Worm (Caenorhabditis elegans) whole organism, young adult: Measurements from ENCODE around the gene ahsa-1.

ENCODE experiments used
- B0261.1 ChIP-seq: sonication (generic microtip); optimal IDR thresholded peaks from 2 replicates; lab custom pipeline; 2016; ENCODE audit warnings: mild to moderate bottlenecking, missing genetic modification characterization, moderate library complexity, missing compliant biosample characterization
- C17E4.6 ChIP-seq: fragments of 200-800 bp; sonication (Bioruptor generic); IDR thresholded peaks from 2 replicates; pipeline ENCODE4 v1.3.6; 2022; ENCODE audit warnings: missing genetic modification reagents, missing genetic modification characterization, missing compliant biosample characterization
- F49E8.2 ChIP-seq: sonication (generic microtip); optimal IDR thresholded peaks from 3 replicates; lab custom pipeline; 2017; ENCODE audit warnings: missing genetic modification characterization, mild to moderate bottlenecking, missing compliant biosample characterization, antibody characterized with exemption, moderate library complexity; ENCODE audit not compliant: insufficient read depth
- F57A8.1 ChIP-seq: fragments of 200-800 bp; sonication (Bioruptor generic); optimal IDR thresholded peaks from 2 replicates; lab custom pipeline; 2018; ENCODE audit warnings: mild to moderate bottlenecking, missing genetic modification characterization, moderate library complexity, missing compliant biosample characterization
- F57C9.4 ChIP-seq: sonication (generic microtip); optimal IDR thresholded peaks from 2 replicates; lab custom pipeline; 2017; ENCODE audit warnings: mild to moderate bottlenecking, missing genetic modification characterization, missing compliant biosample characterization
- Y53F4B.3 ChIP-seq: fragments of 200-800 bp; sonication (Bioruptor generic); IDR thresholded peaks from 2 replicates; pipeline ENCODE4 v1.3.6; 2022; ENCODE audit warnings: missing genetic modification reagents, missing genetic modification characterization, missing compliant biosample characterization
- Y56A3A.18 ChIP-seq: fragments of 200-800 bp; sonication (Bioruptor generic); IDR thresholded peaks from 2 replicates; pipeline ENCODE4 v1.3.6; 2022; ENCODE audit warnings: missing genetic modification reagents, missing genetic modification characterization, missing compliant biosample characterization
- ama-1 ChIP-seq, 3 experiments: fragments of 150-350 bp in 1 of 3; sonication (generic microtip) in 2 of 3; optimal IDR thresholded peaks; 2 replicates each; lab custom pipeline; 2014 to 2018; ENCODE audit warnings: missing biosample characterization in 2 of 3, missing genetic modification characterization in 2 of 3, missing genetic modification reagents in 2 of 3
- athp-1 ChIP-seq: sonication (generic microtip); optimal IDR thresholded peaks from 2 replicates; lab custom pipeline; 2017; ENCODE audit warnings: mild to moderate bottlenecking, missing genetic modification characterization, missing compliant biosample characterization
- cebp-2 ChIP-seq: fragments of 200-800 bp; sonication (Bioruptor generic); IDR thresholded peaks from 2 replicates; pipeline ENCODE4 v1.3.6; 2022; ENCODE audit warnings: missing genetic modification characterization, missing compliant biosample characterization
- ceh-27 ChIP-seq: fragments of 200-800 bp; sonication (Bioruptor generic); optimal IDR thresholded peaks from 2 replicates; lab custom pipeline; 2018; ENCODE audit warnings: mild to moderate bottlenecking, missing genetic modification characterization, moderate library complexity, missing compliant biosample characterization
- ceh-40 ChIP-seq: fragments of 200-800 bp; sonication (Bioruptor generic); IDR thresholded peaks from 2 replicates; pipeline ENCODE4 v1.3.6; 2022; ENCODE audit warnings: missing genetic modification characterization, missing compliant biosample characterization
- ceh-79 ChIP-seq: sonication (generic microtip); optimal IDR thresholded peaks from 2 replicates; lab custom pipeline; 2017; ENCODE audit warnings: mild to moderate bottlenecking, missing genetic modification characterization, missing compliant biosample characterization
- die-1 ChIP-seq: sonication (generic microtip); optimal IDR thresholded peaks from 2 replicates; lab custom pipeline; 2016; ENCODE audit warnings: missing genotype, mild to moderate bottlenecking, missing genetic modification characterization, missing compliant biosample characterization
- egl-44 ChIP-seq: fragments of 200-800 bp; sonication (Bioruptor generic); IDR thresholded peaks from 2 replicates; pipeline ENCODE4 v1.3.6; 2022; ENCODE audit warnings: missing genetic modification reagents, missing genetic modification characterization, missing compliant biosample characterization
- ets-4 ChIP-seq: fragments of 200-800 bp; sonication (Bioruptor generic); optimal IDR thresholded peaks from 2 replicates; lab custom pipeline; 2018; ENCODE audit warnings: mild to moderate bottlenecking, missing genetic modification characterization, missing compliant biosample characterization
- fkh-3 ChIP-seq: sonication (generic microtip); optimal IDR thresholded peaks from 2 replicates; lab custom pipeline; 2016; ENCODE audit warnings: mild to moderate bottlenecking, missing genetic modification characterization, missing compliant biosample characterization
- hmg-1.2 ChIP-seq: fragments of 200-800 bp; sonication (Bioruptor generic); IDR thresholded peaks from 2 replicates; pipeline ENCODE4 v1.3.6; 2022; ENCODE audit warnings: missing genetic modification reagents, missing genetic modification characterization, missing compliant biosample characterization
- lin-26 ChIP-seq: fragments of 200-800 bp; sonication (Bioruptor generic); IDR thresholded peaks from 2 replicates; pipeline ENCODE4 v1.3.6; 2022; ENCODE audit warnings: missing genetic modification reagents, missing genetic modification characterization, missing compliant biosample characterization
- lin-54 ChIP-seq: fragments of 200-800 bp; sonication (Bioruptor generic); optimal IDR thresholded peaks from 2 replicates; lab custom pipeline; 2018; ENCODE audit warnings: mild to moderate bottlenecking, missing genetic modification characterization, missing compliant biosample characterization
- madf-6 ChIP-seq: fragments of 200-800 bp; sonication (Bioruptor generic); IDR thresholded peaks from 2 replicates; pipeline ENCODE4 v1.3.6; 2022; ENCODE audit warnings: missing genetic modification reagents, missing genetic modification characterization, missing compliant biosample characterization
- mel-28 ChIP-seq: sonication (generic microtip); optimal IDR thresholded peaks from 2 replicates; lab custom pipeline; 2016; ENCODE audit warnings: borderline replicate concordance, mild to moderate bottlenecking, missing genetic modification characterization, missing compliant biosample characterization
- mxl-1 ChIP-seq: sonication (generic microtip); optimal IDR thresholded peaks from 2 replicates; lab custom pipeline; 2016; ENCODE audit warnings: missing genetic modification characterization, missing compliant biosample characterization
- nfyb-1 ChIP-seq: fragments of 200-800 bp; sonication (Bioruptor generic); IDR thresholded peaks from 2 replicates; pipeline ENCODE4 v1.3.6; 2022; ENCODE audit warnings: missing genetic modification reagents, missing genetic modification characterization, missing compliant biosample characterization
- nhr-27 ChIP-seq: fragments of 200-800 bp; sonication (Bioruptor generic); optimal IDR thresholded peaks from 2 replicates; lab custom pipeline; 2018; ENCODE audit warnings: mild to moderate bottlenecking, missing genetic modification characterization, moderate library complexity, missing compliant biosample characterization
- nhr-80 ChIP-seq: sonication (generic microtip); optimal IDR thresholded peaks from 2 replicates; lab custom pipeline; 2016; ENCODE audit warnings: missing genetic modification characterization, missing compliant biosample characterization
- pha-4 ChIP-seq: fragments of 150-350 bp; sonication (generic microtip); optimal IDR thresholded peaks from 2 replicates; lab custom pipeline; 2014; ENCODE audit warnings: missing biosample characterization, missing genetic modification reagents, missing genetic modification characterization
- rcor-1 ChIP-seq: fragments of 200-800 bp; sonication (Bioruptor generic); IDR thresholded peaks from 2 replicates; pipeline ENCODE4 v1.3.6; 2022; ENCODE audit warnings: missing genetic modification reagents, missing genetic modification characterization, missing compliant biosample characterization
- rpc-1 ChIP-seq, 2 experiments: fragments of 150-350 bp in 1 of 2; sonication (generic microtip) in 1 of 2; optimal IDR thresholded peaks; 2 replicates each; lab custom pipeline; 2014 to 2018; ENCODE audit warnings: missing biosample characterization in 1 of 2, missing genetic modification characterization in 1 of 2, missing genetic modification reagents in 1 of 2, missing genotype in 1 of 2
- sea-2 ChIP-seq: fragments of 200-800 bp; sonication (Bioruptor generic); IDR thresholded peaks from 2 replicates; pipeline ENCODE4 v1.3.6; 2022; ENCODE audit warnings: missing genetic modification characterization, missing compliant biosample characterization
- snpc-1.1 ChIP-seq: sonication (generic microtip); optimal IDR thresholded peaks from 2 replicates; lab custom pipeline; 2017; ENCODE audit warnings: missing genetic modification characterization, mild to moderate bottlenecking, missing compliant biosample characterization, antibody characterized with exemption, moderate library complexity, missing genotype, missing genetic modification reagents; ENCODE audit not compliant: insufficient read depth
- tbp1 ChIP-seq: fragments of 200-800 bp; sonication (Bioruptor generic); optimal IDR thresholded peaks from 2 replicates; lab custom pipeline; 2018; ENCODE audit warnings: mild to moderate bottlenecking, missing genetic modification characterization, missing compliant biosample characterization
- tbx-9 ChIP-seq: sonication (generic microtip); optimal IDR thresholded peaks from 2 replicates; lab custom pipeline; 2016; ENCODE audit warnings: borderline replicate concordance, missing genetic modification characterization, inconsistent platforms, missing compliant biosample characterization
- ztf-22 ChIP-seq: fragments of 200-800 bp; sonication (Bioruptor generic); optimal IDR thresholded peaks from 2 replicates; lab custom pipeline; 2018; ENCODE audit warnings: mild to moderate bottlenecking, missing genetic modification characterization, moderate library complexity, missing compliant biosample characterization
- ztf-25 ChIP-seq: fragments of 200-800 bp; sonication (Bioruptor generic); IDR thresholded peaks from 2 replicates; pipeline ENCODE4 v1.3.6; 2022; ENCODE audit warnings: missing genetic modification reagents, missing genetic modification characterization, missing compliant biosample characterization

Gene ahsa-1

DNA sequence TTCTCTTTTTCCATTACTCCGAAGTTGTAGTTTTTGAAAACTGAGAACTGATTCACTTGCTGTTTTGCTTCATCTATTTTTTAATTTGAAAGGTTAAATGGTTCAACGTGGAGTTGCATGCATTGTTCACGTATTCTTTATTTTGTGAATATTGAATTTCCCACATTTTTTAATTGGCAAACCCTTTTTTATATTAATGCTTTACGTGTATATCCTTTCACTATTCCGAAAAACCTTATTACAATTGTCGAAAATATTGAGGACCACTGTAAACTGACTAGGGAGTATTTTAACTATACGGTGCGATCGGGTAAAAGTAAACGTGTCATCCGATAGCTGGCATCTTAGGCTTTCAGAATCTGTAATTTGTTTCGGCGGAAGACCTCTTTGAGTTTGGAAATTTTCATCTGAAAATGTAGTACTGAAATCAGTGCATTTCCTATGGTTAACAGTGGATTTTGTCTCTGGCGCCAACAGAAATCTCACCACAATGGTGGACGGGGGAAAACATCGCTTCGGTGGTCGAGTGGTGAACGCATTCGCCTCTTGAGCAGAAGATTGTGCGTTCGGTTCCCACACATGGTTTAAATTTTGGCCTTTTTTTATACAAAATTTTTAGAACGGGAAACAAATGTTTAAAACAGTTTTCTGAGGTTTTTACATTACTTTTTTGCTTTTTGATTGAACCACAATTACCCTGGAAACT, 20.9 kb upstream of the ahsa-1 start, which contains the start of gene C01G10.14:
Gene C01G10.14 (minus strand): TSS at position 51 of the 706 bp plus-strand sequence.
- TF ChIP-seq hmg-1.2 = peak; percentile 73; the same call in 1 of the 2 replicates
- peak; percentile 58 for TF ChIP-seq B0261.1 (tag; lab: Kevin White, UChicago)
- TF ChIP-seq lin-26 = peak; percentile 55; the same call in 1 of the 2 replicates
- TF ChIP-seq ztf-25 = peak; percentile 50; the same call in 1 of the 2 replicates
- peak; percentile 36; the same call in 1 of the 2 replicates for TF ChIP-seq nfyb-1
- peak; percentile 82 for TF ChIP-seq tbp1
- TF ChIP-seq, all 124 proteins: peak for 6; not testable (repeated sequence) for 118

DNA sequence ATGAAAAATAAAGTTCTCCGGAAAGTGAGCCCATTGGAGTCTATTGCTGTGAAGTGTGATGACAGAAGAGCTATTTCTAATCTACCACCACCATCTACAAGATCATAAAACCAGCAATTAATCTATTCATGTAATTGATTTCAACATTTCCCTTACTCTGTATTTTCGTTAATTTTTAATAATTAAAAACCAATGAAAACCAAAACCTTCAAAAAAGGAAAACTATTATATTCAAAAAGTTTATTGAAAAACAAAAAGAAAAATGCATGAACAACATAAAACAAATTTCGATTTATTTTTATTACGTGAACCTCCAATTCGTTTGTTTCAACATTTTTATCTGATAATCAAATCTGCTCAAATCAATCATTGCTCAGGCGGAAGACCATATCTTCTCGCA, 14.3 kb upstream of the ahsa-1 start, which contains the start of gene C01G10.1:
Gene C01G10.1 (plus strand): TSS at position 301 of the 400 bp plus-strand sequence.
- TF ChIP-seq rcor-1 (GFP tag; lab: Robert Waterston, UW) (no peak), F57A8.1 (GFP tag; lab: Kevin White, UChicago) (no peak), ceh-27 (no peak), sea-2 (GFP tag; lab: Robert Waterston, UW) (no peak), mxl-1 (tag; lab: Kevin White, UChicago) (no peak), Y53F4B.3 (no peak), C17E4.6 (no peak), tbp1 (no peak), die-1 (tag; lab: Kevin White, UChicago) (no peak), fkh-3 (no peak)

DNA sequence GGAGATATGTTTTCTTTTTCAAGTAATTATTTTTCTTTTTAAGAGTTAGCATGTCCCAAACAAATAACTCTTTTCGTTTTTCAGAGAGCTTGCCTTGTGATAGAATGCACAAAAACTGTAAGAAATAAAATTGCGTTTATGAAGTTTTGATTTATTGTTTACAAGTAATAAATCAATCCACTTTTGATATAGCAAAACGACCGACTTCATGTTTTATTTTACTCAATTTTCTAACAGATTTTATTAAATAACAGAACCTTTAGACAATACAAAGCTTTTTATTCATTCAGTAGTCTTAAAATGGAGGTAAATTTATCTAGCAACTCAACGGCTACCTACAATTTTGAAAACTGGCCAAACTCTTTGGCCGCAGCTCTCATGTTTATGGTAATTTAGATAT, 9.6 kb upstream of the ahsa-1 start, which contains the start of gene srx-78:
Gene srx-78 (plus strand): TSS at position 301 of the 400 bp plus-strand sequence.
- TF ChIP-seq Y56A3A.18 (GFP tag; lab: Robert Waterston, UW) (no peak), ceh-79 (no peak), rcor-1 (GFP tag; lab: Robert Waterston, UW) (no peak), egl-44 (GFP tag; lab: Robert Waterston, UW) (no peak), F49E8.2 (tag; lab: Kevin White, UChicago) (no peak), athp-1 (tag; lab: Kevin White, UChicago) (no peak), mel-28 (tag; lab: Kevin White, UChicago) (no peak), ztf-22 (GFP tag; lab: Kevin White, UChicago) (no peak), nhr-80 (tag; lab: Kevin White, UChicago) (no peak), ama-1 (optimal IDR thresholded peaks at IDR 0.05; lab: Kevin White, UChicago) (no peak), ama-1 (GFP tag; optimal IDR thresholded peaks at IDR 0.05; lab: Kevin White, UChicago) (no peak), cebp-2 (GFP tag; lab: Robert Waterston, UW) (no peak)
- TF ChIP-seq, all 124 proteins: peak for 0

DNA sequence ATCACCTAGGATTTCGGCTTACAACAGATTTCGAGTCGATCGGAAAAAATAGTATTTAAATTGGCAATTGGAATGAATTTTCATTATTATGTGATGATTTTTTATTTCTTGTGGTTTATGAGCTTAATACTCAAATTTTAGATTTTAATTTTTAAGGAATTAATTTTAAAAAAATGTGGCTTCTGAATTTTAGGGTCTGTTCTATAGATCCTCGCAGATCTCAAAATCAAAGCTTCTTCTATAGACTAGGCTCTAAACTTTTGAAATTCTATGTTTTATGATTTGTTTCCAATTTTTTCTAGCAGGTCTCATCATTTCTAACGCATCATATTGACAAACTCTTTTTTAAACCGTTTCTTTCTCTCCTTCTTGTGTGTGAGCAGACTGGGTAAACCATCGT, 7.5 kb upstream of the ahsa-1 start, which contains the start of gene txt-12:
Gene txt-12 (plus strand): TSS at position 301 of the 400 bp plus-strand sequence.
- TF ChIP-seq ceh-27 (no peak), lin-54 (GFP tag; lab: Kevin White, UChicago) (no peak), ceh-40 (GFP tag; lab: Robert Waterston, UW) (no peak), rpc-1 (optimal IDR thresholded peaks at IDR 0.05; lab: Kevin White, UChicago) (no peak), rpc-1 (tag; optimal IDR thresholded peaks at IDR 0.05; lab: Kevin White, UChicago) (no peak), nhr-27 (tag; lab: Kevin White, UChicago) (no peak), madf-6 (GFP tag; lab: Robert Waterston, UW) (no peak), snpc-1.1 (tag; lab: Kevin White, UChicago) (no peak), ztf-22 (GFP tag; lab: Kevin White, UChicago) (no peak), C17E4.6 (no peak), F57C9.4 (tag; lab: Kevin White, UChicago) (no peak), tbx-9 (no peak), pha-4 (tag; lab: Kevin White, UChicago) (no peak), ets-4 (no peak)
